Worm (Caenorhabditis elegans) whole organism, mixed stage, embryonic: ENCODE data around the gene C06E4.5.
"Not testable (repeated sequence)": the region's sequence is repeated elsewhere in the genome, so short reads cannot be mapped to it uniquely, and the experiment has no call there.

Experiments used
- M03D4.4 ChIP-seq: sonication (generic microtip); optimal IDR thresholded peaks from 2 replicates; lab custom pipeline; 2017; ENCODE audit warnings: mild to moderate bottlenecking, missing genetic modification characterization, missing compliant biosample characterization
- blmp-1 ChIP-seq: fragments of 150-350 bp; optimal IDR thresholded peaks from 2 replicates; lab custom pipeline; 2014; ENCODE audit warnings: missing biosample characterization, missing genetic modification characterization
- ceh-39 ChIP-seq: fragments of 150-350 bp; optimal IDR thresholded peaks from 2 replicates; lab custom pipeline; 2014; ENCODE audit warnings: missing biosample characterization, missing genetic modification characterization
- ceh-43 ChIP-seq: fragments of 200-800 bp; sonication (Bioruptor generic); optimal IDR thresholded peaks from 2 replicates; lab custom pipeline; 2018; ENCODE audit warnings: mild to moderate bottlenecking, missing genetic modification characterization, moderate library complexity, missing compliant biosample characterization
- ceh-83 ChIP-seq: fragments of 200-800 bp; sonication (Bioruptor generic); optimal IDR thresholded peaks from 2 replicates; lab custom pipeline; 2018; ENCODE audit warnings: mild to moderate bottlenecking, missing genetic modification characterization, missing compliant biosample characterization
- ces-1 ChIP-seq: fragments of 150-350 bp; optimal IDR thresholded peaks from 2 replicates; lab custom pipeline; 2014; ENCODE audit warnings: missing biosample characterization, missing genetic modification reagents, missing genetic modification characterization
- cnd-1 ChIP-seq: fragments of 200-800 bp; sonication (Bioruptor generic); optimal IDR thresholded peaks from 2 replicates; lab custom pipeline; 2018; ENCODE audit warnings: mild to moderate bottlenecking, missing genetic modification characterization, missing compliant biosample characterization
- drap-1 ChIP-seq: fragments of 200-800 bp; sonication (Bioruptor generic); optimal IDR thresholded peaks from 3 replicates; lab custom pipeline; 2018; ENCODE audit warnings: mild to moderate bottlenecking, missing genetic modification characterization, missing compliant biosample characterization
- elt-1 ChIP-seq: sonication (generic microtip); optimal IDR thresholded peaks from 2 replicates; lab custom pipeline; 2017; ENCODE audit warnings: missing genetic modification characterization, mild to moderate bottlenecking, missing compliant biosample characterization, antibody characterized with exemption, moderate library complexity, borderline replicate concordance; ENCODE audit not compliant: insufficient read depth
- elt-3 ChIP-seq: fragments of 150-350 bp; optimal IDR thresholded peaks from 2 replicates; lab custom pipeline; 2014; ENCODE audit warnings: missing biosample characterization, missing genetic modification characterization
- flh-1 ChIP-seq: fragments of 200-800 bp; sonication (Bioruptor generic); optimal IDR thresholded peaks from 2 replicates; lab custom pipeline; 2018; ENCODE audit warnings: mild to moderate bottlenecking, missing genetic modification characterization, moderate library complexity, missing compliant biosample characterization
- lin-13 ChIP-seq: fragments of 150-350 bp; optimal IDR thresholded peaks from 2 replicates; lab custom pipeline; 2014; ENCODE audit warnings: missing biosample characterization, missing genetic modification characterization
- lin-32 ChIP-seq: fragments of 200-800 bp; sonication (Bioruptor generic); optimal IDR thresholded peaks from 2 replicates; lab custom pipeline; 2018; ENCODE audit warnings: mild to moderate bottlenecking, missing genetic modification characterization, missing compliant biosample characterization
- lsy-2 ChIP-seq: fragments of 150-350 bp; optimal IDR thresholded peaks from 2 replicates; lab custom pipeline; 2014; ENCODE audit warnings: missing biosample characterization, missing genetic modification characterization
- mab-5 ChIP-seq: fragments of 150-350 bp; optimal IDR thresholded peaks from 2 replicates; lab custom pipeline; 2014; ENCODE audit warnings: missing biosample characterization, missing genetic modification characterization
- mep-1 ChIP-seq: fragments of 150-350 bp; optimal IDR thresholded peaks from 2 replicates; lab custom pipeline; 2017; ENCODE audit warnings: missing biosample characterization, missing genetic modification reagents, missing genetic modification characterization, inconsistent platforms
- mls-2 ChIP-seq: sonication (generic microtip); optimal IDR thresholded peaks from 2 replicates; lab custom pipeline; 2016; ENCODE audit warnings: mild to moderate bottlenecking, missing genetic modification characterization, moderate library complexity, missing compliant biosample characterization
- nhr-12 ChIP-seq: fragments of 150-350 bp; optimal IDR thresholded peaks from 2 replicates; lab custom pipeline; 2014; ENCODE audit warnings: missing biosample characterization, missing genetic modification characterization
- nhr-2 ChIP-seq: fragments of 150-350 bp; optimal IDR thresholded peaks from 2 replicates; lab custom pipeline; 2014; ENCODE audit warnings: missing biosample characterization, missing genetic modification characterization
- nhr-237 ChIP-seq: fragments of 150-350 bp; optimal IDR thresholded peaks from 2 replicates; lab custom pipeline; 2014; ENCODE audit warnings: missing biosample characterization, missing genetic modification characterization
- nhr-28 ChIP-seq: fragments of 150-350 bp; optimal IDR thresholded peaks from 2 replicates; lab custom pipeline; 2014; ENCODE audit warnings: missing biosample characterization, missing genetic modification characterization
- pha-4 ChIP-seq: fragments of 150-350 bp; optimal IDR thresholded peaks from 2 replicates; lab custom pipeline; 2018; ENCODE audit warnings: missing biosample characterization, missing genetic modification reagents, missing genetic modification characterization
- sem-2 ChIP-seq: fragments of 200-800 bp; sonication (Bioruptor generic); optimal IDR thresholded peaks from 2 replicates; lab custom pipeline; 2018; ENCODE audit warnings: mild to moderate bottlenecking, missing genetic modification characterization, missing compliant biosample characterization
- snpc-4 ChIP-seq: fragments of 150-350 bp; optimal IDR thresholded peaks from 2 replicates; lab custom pipeline; 2014; ENCODE audit warnings: missing biosample characterization, missing genetic modification characterization
- sptf-1 ChIP-seq: sonication (generic microtip); optimal IDR thresholded peaks from 2 replicates; lab custom pipeline; 2017; ENCODE audit warnings: mild to moderate bottlenecking, missing genetic modification characterization, moderate library complexity, missing compliant biosample characterization
- tbx-8 ChIP-seq: fragments of 200-800 bp; sonication (Bioruptor generic); optimal IDR thresholded peaks from 2 replicates; lab custom pipeline; 2018; ENCODE audit warnings: mild to moderate bottlenecking, missing genetic modification characterization, moderate library complexity, missing compliant biosample characterization
- unc-120 ChIP-seq: sonication (generic microtip); optimal IDR thresholded peaks from 2 replicates; lab custom pipeline; 2017; ENCODE audit warnings: missing genetic modification characterization, missing compliant biosample characterization; ENCODE audit not compliant: poor library complexity, severe bottlenecking
- unc-39 ChIP-seq: fragments of 150-350 bp; optimal IDR thresholded peaks from 2 replicates; lab custom pipeline; 2014; ENCODE audit warnings: missing biosample characterization, missing genetic modification characterization
- unc-62 ChIP-seq: fragments of 150-350 bp; optimal IDR thresholded peaks from 2 replicates; lab custom pipeline; 2014; ENCODE audit warnings: missing biosample characterization, missing genetic modification reagents, missing genetic modification characterization
- zip-8 ChIP-seq: fragments of 150-350 bp; optimal IDR thresholded peaks from 2 replicates; lab custom pipeline; 2014; ENCODE audit warnings: missing biosample characterization, missing genetic modification characterization

C06E4.5 gene

DNA sequence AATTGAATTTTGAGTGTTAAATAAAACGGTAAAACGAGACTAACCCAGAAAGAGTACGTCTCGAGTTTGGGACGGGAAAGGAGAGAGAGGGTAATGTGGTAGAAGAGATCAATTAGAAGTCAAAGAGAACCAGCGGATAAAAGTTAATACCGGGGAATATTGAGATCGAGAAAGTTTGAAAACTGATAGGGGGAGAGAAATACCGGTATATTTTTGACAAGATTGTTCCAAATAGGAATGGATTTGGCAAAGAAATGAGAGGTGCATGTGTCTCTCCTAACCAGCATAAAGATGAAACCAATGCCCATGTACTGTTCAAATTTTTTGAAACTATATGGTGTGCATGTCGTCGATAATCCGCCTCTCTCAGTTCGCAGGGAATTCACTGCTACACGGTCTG is at the start of gene C06E4.5:
Gene C06E4.5 (plus strand): TSS at position 301 of the 400 bp plus-strand sequence.
- not testable (repeated sequence) for TF ChIP-seq unc-120, mls-2, blmp-1 (tag; lab: Kevin White, UChicago)
- TF ChIP-seq, all 35 proteins: peak for 0; not testable (repeated sequence) for 35

- TF ChIP-seq elt-1 (tag; lab: Kevin White, UChicago), result no peak
- TF ChIP-seq unc-39, result no peak
- no peak for TF ChIP-seq lin-32 (GFP tag; lab: Kevin White, UChicago)
- TF ChIP-seq snpc-4, result no peak
- no peak for TF ChIP-seq zip-8 (tag; lab: Kevin White, UChicago)
- no peak for TF ChIP-seq unc-62
- TF ChIP-seq elt-3 (tag; lab: Kevin White, UChicago), result no peak
- no peak for TF ChIP-seq mls-2 (tag; lab: Kevin White, UChicago)
These were observed 48.8 kb upstream of the C06E4.5 start, which contains the start of gene kcc-1 for ce11 chrIV:7205969-7206368. kcc-1 (plus strand) TSS chrIV:7206269.

DNA sequence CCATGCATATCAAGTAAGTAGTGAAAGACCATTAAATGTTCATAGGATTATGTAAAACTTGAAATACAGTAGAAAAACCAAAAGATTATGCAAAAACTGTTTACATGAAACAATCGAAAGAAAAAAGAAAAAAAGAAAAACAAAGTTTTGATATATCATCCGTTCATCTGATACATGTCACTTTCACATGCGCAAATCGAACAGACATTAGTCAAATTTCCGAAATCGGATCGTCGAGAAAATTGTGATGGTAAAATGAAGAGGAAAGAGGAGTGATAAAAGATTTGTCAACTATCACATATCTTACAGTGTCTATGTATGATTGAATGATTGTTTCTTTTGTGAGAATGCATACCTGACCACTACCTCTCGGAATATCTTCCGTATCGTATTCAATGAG is 45.8 kb upstream of the C06E4.5 start:
- TF ChIP-seq drap-1, result no peak
- no peak for TF ChIP-seq tbx-8 (GFP tag; lab: Kevin White, UChicago)
- TF ChIP-seq sem-2 (GFP tag; lab: Kevin White, UChicago), result no peak

DNA sequence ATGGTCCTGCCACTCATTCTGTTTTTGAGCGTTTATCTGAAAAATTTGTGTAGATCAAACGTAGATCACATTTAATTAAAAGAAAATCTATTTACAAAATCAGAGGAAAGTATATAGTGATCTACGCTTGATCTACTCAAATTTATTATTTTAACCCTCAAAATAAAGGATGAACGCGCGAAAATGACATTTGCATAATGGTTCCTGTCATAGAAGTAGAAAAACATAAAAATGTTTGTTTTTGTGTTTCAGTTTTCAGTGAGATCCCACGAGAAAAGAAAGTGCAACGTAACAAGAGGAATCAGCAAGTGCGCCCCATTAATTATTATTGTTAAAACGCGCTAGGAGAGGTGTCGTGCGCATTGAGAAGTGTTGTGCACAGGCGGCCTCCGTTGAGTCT is 43.5 kb upstream of the C06E4.5 start:
- no peak for TF ChIP-seq elt-1 (tag; lab: Kevin White, UChicago)
- TF ChIP-seq cnd-1 (tag; lab: Kevin White, UChicago), result no peak
- TF ChIP-seq elt-3 (tag; lab: Kevin White, UChicago), result no peak
- no peak for TF ChIP-seq nhr-28 (tag; lab: Kevin White, UChicago)
- TF ChIP-seq mep-1 (tag; lab: Kevin White, UChicago), result no peak
- TF ChIP-seq lin-13 (tag; lab: Kevin White, UChicago), result no peak
- TF ChIP-seq ces-1 (GFP tag; lab: Kevin White, UChicago), result no peak
- no peak for TF ChIP-seq lsy-2
- no peak for TF ChIP-seq nhr-2 (tag; lab: Kevin White, UChicago)
- no peak for TF ChIP-seq zip-8 (tag; lab: Kevin White, UChicago)
- no peak for TF ChIP-seq sptf-1 (tag; lab: Kevin White, UChicago)
- no peak for TF ChIP-seq snpc-4
- TF ChIP-seq flh-1 (GFP tag; lab: Kevin White, UChicago), result no peak
- TF ChIP-seq mab-5, result no peak
- no peak for TF ChIP-seq pha-4 (tag; lab: Kevin White, UChicago)
- no peak for TF ChIP-seq ceh-83 (GFP tag; lab: Kevin White, UChicago)
- no peak for TF ChIP-seq M03D4.4 (tag; lab: Kevin White, UChicago)
- TF ChIP-seq mls-2 (tag; lab: Kevin White, UChicago), result no peak
- TF ChIP-seq nhr-237 (tag; lab: Kevin White, UChicago), result no peak

DNA sequence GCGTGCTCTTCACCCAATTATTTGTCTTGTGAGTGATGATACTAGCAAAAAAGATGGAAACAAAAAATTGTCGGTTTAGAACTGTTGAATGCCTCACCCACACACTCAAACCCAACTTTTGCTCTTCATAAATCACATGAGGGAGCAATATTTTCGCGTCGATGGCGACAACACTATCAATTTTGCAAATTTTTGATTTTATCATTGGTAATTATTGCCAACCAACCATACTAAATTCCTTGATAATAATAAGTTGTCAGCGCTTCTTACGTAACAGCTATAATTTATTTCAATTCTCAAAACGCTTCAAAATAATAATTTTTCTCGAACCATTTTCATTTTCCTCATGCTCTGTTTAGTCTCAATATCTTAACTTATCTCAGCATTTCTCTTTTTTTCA is 42.0 kb upstream of the C06E4.5 start:
- TF ChIP-seq sptf-1 (tag; lab: Kevin White, UChicago), result no peak
- no peak for TF ChIP-seq ceh-43
- TF ChIP-seq unc-39, result no peak
- TF ChIP-seq, all 35 proteins: peak for 0

ce11 chrIV:7216210-7216609 is 38.6 kb upstream of the C06E4.5 start:
- TF ChIP-seq ceh-43 (no peak), unc-39 (no peak), ceh-39 (tag; lab: Kevin White, UChicago) (no peak), tbx-8 (GFP tag; lab: Kevin White, UChicago) (no peak), nhr-12 (tag; lab: Kevin White, UChicago) (no peak)
